Worm (Caenorhabditis elegans) whole organism, L4 larva: ENCODE results near the gene saeg-2.

Experiments
- D1046.2 ChIP-seq: fragments of 200-800 bp; sonication (Bioruptor generic); IDR thresholded peaks from 2 replicates; pipeline ENCODE4 v1.3.6; 2022; ENCODE audit warnings: missing genetic modification characterization, missing compliant biosample characterization
- F26F4.8 ChIP-seq: fragments of 200-800 bp; sonication (Bioruptor generic); conservative IDR thresholded peaks from 2 replicates; pipeline ENCODE4 v1.3.6; 2022; ENCODE audit warnings: missing genetic modification characterization, missing compliant biosample characterization
- F37D6.2 ChIP-seq: sonication (generic microtip); optimal IDR thresholded peaks from 2 replicates; lab custom pipeline; 2016; ENCODE audit warnings: mild to moderate bottlenecking, missing genetic modification characterization, missing compliant biosample characterization
- T20F7.1 ChIP-seq: fragments of 200-800 bp; sonication (Bioruptor generic); optimal IDR thresholded peaks from 2 replicates; lab custom pipeline; 2018; ENCODE audit warnings: mild to moderate bottlenecking, missing genetic modification characterization, missing compliant biosample characterization
- Y5F2A.4 ChIP-seq: fragments of 200-800 bp; sonication (Bioruptor generic); optimal IDR thresholded peaks from 2 replicates; lab custom pipeline; 2018; ENCODE audit warnings: mild to moderate bottlenecking, missing genetic modification characterization, missing compliant biosample characterization
- ZK337.2 ChIP-seq: fragments of 200-800 bp; sonication (Bioruptor generic); IDR thresholded peaks from 2 replicates; pipeline ENCODE4 v1.3.6; 2022; ENCODE audit warnings: missing genetic modification reagents, missing genetic modification characterization, missing compliant biosample characterization
- aly-2 ChIP-seq: sonication (generic microtip); optimal IDR thresholded peaks from 2 replicates; lab custom pipeline; 2018; ENCODE audit warnings: missing biosample characterization, missing genetic modification characterization
- daf-16 ChIP-seq, 3 experiments: sonication (generic microtip); optimal IDR thresholded peaks; 2 replicates each; lab custom pipeline; 2016 to 2017; ENCODE audit warnings: missing genetic modification characterization in 3 of 3, missing genetic modification reagents in 3 of 3, mild to moderate bottlenecking in 2 of 3, missing compliant biosample characterization in 2 of 3, missing biosample characterization in 1 of 3, moderate library complexity in 1 of 3
- dmd-8 ChIP-seq: fragments of 200-800 bp; sonication (Bioruptor generic); IDR thresholded peaks from 2 replicates; pipeline ENCODE4 v1.3.6; 2022; ENCODE audit warnings: missing genetic modification characterization, missing compliant biosample characterization
- dmd-9 ChIP-seq: fragments of 200-800 bp; sonication (Bioruptor generic); IDR thresholded peaks from 2 replicates; pipeline ENCODE4 v1.3.6; 2022; ENCODE audit warnings: missing genetic modification reagents, missing genetic modification characterization, missing compliant biosample characterization
- dpl-1 ChIP-seq: fragments of 150-350 bp; optimal IDR thresholded peaks from 2 replicates; lab custom pipeline; 2014; ENCODE audit warnings: missing biosample characterization, missing genetic modification reagents, missing genetic modification characterization
- dve-1 ChIP-seq: sonication (generic microtip); optimal IDR thresholded peaks from 2 replicates; lab custom pipeline; 2017; ENCODE audit warnings: antibody characterized with exemption, mild to moderate bottlenecking, missing genetic modification characterization, missing compliant biosample characterization; ENCODE audit not compliant: insufficient read depth
- egl-27 ChIP-seq: sonication (generic microtip); optimal IDR thresholded peaks from 3 replicates; lab custom pipeline; 2017; ENCODE audit warnings: missing biosample characterization, missing genetic modification reagents, missing genetic modification characterization
- fkh-10 ChIP-seq: fragments of 150-350 bp; optimal IDR thresholded peaks from 2 replicates; lab custom pipeline; 2014; ENCODE audit warnings: missing biosample characterization, missing genetic modification reagents, missing genetic modification characterization
- fos-1 ChIP-seq: fragments of 150-350 bp; optimal IDR thresholded peaks from 2 replicates; lab custom pipeline; 2014; ENCODE audit warnings: missing biosample characterization, missing genetic modification characterization
- gei-8 ChIP-seq: fragments of 200-800 bp; sonication (Bioruptor generic); optimal IDR thresholded peaks from 2 replicates; lab custom pipeline; 2018; ENCODE audit warnings: mild to moderate bottlenecking, missing genetic modification characterization, missing compliant biosample characterization
- hlh-30 ChIP-seq: sonication (generic microtip); optimal IDR thresholded peaks from 2 replicates; lab custom pipeline; 2017; ENCODE audit warnings: antibody characterized with exemption, mild to moderate bottlenecking, missing genetic modification characterization, missing compliant biosample characterization; ENCODE audit not compliant: insufficient read depth
- hmg-1.1 ChIP-seq: fragments of 200-800 bp; sonication (Bioruptor generic); IDR thresholded peaks from 2 replicates; pipeline ENCODE4 v1.3.6; 2022; ENCODE audit warnings: missing genetic modification reagents, missing genetic modification characterization, missing compliant biosample characterization
- jun-1 ChIP-seq: fragments of 150-350 bp; optimal IDR thresholded peaks from 2 replicates; lab custom pipeline; 2014; ENCODE audit warnings: missing biosample characterization, missing genetic modification reagents, missing genetic modification characterization
- lin-1 ChIP-seq: fragments of 200-800 bp; sonication (Bioruptor generic); IDR thresholded peaks from 2 replicates; pipeline ENCODE4 v1.3.6; 2022; ENCODE audit warnings: missing genetic modification reagents, missing genetic modification characterization, missing compliant biosample characterization
- lin-13 ChIP-seq: fragments of 150-350 bp; optimal IDR thresholded peaks from 2 replicates; lab custom pipeline; 2014; ENCODE audit warnings: missing biosample characterization, missing genetic modification reagents, missing genetic modification characterization
- lin-39 ChIP-seq: fragments of 150-350 bp; optimal IDR thresholded peaks from 2 replicates; lab custom pipeline; 2014; ENCODE audit warnings: missing biosample characterization, missing genetic modification reagents, missing genetic modification characterization
- lir-3 ChIP-seq: sonication (generic microtip); optimal IDR thresholded peaks from 2 replicates; lab custom pipeline; 2016; ENCODE audit warnings: mild to moderate bottlenecking, missing genetic modification characterization, missing compliant biosample characterization
- mxl-2 ChIP-seq: fragments of 200-800 bp; sonication (Bioruptor generic); conservative IDR thresholded peaks from 2 replicates; pipeline ENCODE4 v1.3.6; 2022; ENCODE audit warnings: missing genetic modification reagents, missing genetic modification characterization, missing compliant biosample characterization
- nhr-102 ChIP-seq: sonication (generic microtip); optimal IDR thresholded peaks from 2 replicates; lab custom pipeline; 2016; ENCODE audit warnings: mild to moderate bottlenecking, missing genetic modification characterization, moderate library complexity, missing compliant biosample characterization
- nhr-11 ChIP-seq: fragments of 150-350 bp; optimal IDR thresholded peaks from 2 replicates; lab custom pipeline; 2014; ENCODE audit warnings: missing biosample characterization, missing genetic modification characterization
- nhr-111 ChIP-seq: fragments of 200-800 bp; sonication (Bioruptor generic); optimal IDR thresholded peaks from 2 replicates; lab custom pipeline; 2018; ENCODE audit warnings: mild to moderate bottlenecking, missing genetic modification characterization, missing compliant biosample characterization
- nhr-28 ChIP-seq: fragments of 150-350 bp; optimal IDR thresholded peaks from 2 replicates; lab custom pipeline; 2014; ENCODE audit warnings: missing biosample characterization, missing genetic modification characterization
- nhr-41 ChIP-seq: fragments of 200-800 bp; sonication (Bioruptor generic); IDR thresholded peaks from 2 replicates; pipeline ENCODE4 v1.3.6; 2022; ENCODE audit warnings: missing genetic modification reagents, missing genetic modification characterization, missing compliant biosample characterization
- nhr-42 ChIP-seq: fragments of 200-800 bp; sonication (Bioruptor generic); IDR thresholded peaks from 2 replicates; pipeline ENCODE4 v1.3.6; 2022; ENCODE audit warnings: missing genetic modification characterization, missing compliant biosample characterization
- nhr-48 ChIP-seq: sonication (generic microtip); optimal IDR thresholded peaks from 2 replicates; lab custom pipeline; 2016; ENCODE audit warnings: mild to moderate bottlenecking, missing genetic modification characterization, missing compliant biosample characterization
- nhr-77 ChIP-seq: fragments of 150-350 bp; optimal IDR thresholded peaks from 2 replicates; lab custom pipeline; 2014; ENCODE audit warnings: missing biosample characterization, missing genetic modification characterization
- php-3 ChIP-seq: fragments of 200-800 bp; sonication (Bioruptor generic); IDR thresholded peaks from 2 replicates; pipeline ENCODE4 v1.3.6; 2022; ENCODE audit warnings: missing genetic modification reagents, missing genetic modification characterization, missing compliant biosample characterization
- sdz-12 ChIP-seq: fragments of 200-800 bp; sonication (Bioruptor generic); optimal IDR thresholded peaks from 2 replicates; lab custom pipeline; 2018; ENCODE audit warnings: mild to moderate bottlenecking, missing genetic modification characterization, missing compliant biosample characterization
- set-16 ChIP-seq: fragments of 200-800 bp; sonication (Bioruptor generic); IDR thresholded peaks from 2 replicates; pipeline ENCODE4 v1.3.6; 2022; ENCODE audit warnings: missing genetic modification reagents, missing genetic modification characterization, missing compliant biosample characterization
- snpc-1.2 ChIP-seq: fragments of 200-800 bp; sonication (Bioruptor generic); IDR thresholded peaks from 2 replicates; pipeline ENCODE4 v1.3.6; 2022; ENCODE audit warnings: missing genetic modification reagents, missing genetic modification characterization, missing compliant biosample characterization
- spr-1 ChIP-seq: sonication (generic microtip); optimal IDR thresholded peaks from 2 replicates; lab custom pipeline; 2016; ENCODE audit warnings: mild to moderate bottlenecking, missing genetic modification characterization, missing compliant biosample characterization
- spr-3 ChIP-seq: fragments of 200-800 bp; sonication (Bioruptor generic); optimal IDR thresholded peaks from 2 replicates; lab custom pipeline; 2018; ENCODE audit warnings: mild to moderate bottlenecking, missing genetic modification characterization, missing compliant biosample characterization
- tag-97 ChIP-seq: fragments of 200-800 bp; sonication (Bioruptor generic); IDR thresholded peaks from 2 replicates; pipeline ENCODE4 v1.3.6; 2022; ENCODE audit warnings: missing genetic modification characterization, missing compliant biosample characterization
- unc-39 ChIP-seq: sonication (generic microtip); optimal IDR thresholded peaks from 2 replicates; lab custom pipeline; 2017; ENCODE audit warnings: missing biosample characterization, missing genetic modification characterization
- unc-62 ChIP-seq, 3 experiments: fragments of 150-350 bp in 1 of 3; sonication (generic microtip); optimal IDR thresholded peaks in 2 of 3; peaks in 1 of 3; 1 replicate in 1 of 3; 2 replicates in 2 of 3; lab custom pipeline; 2014 to 2017; ENCODE audit warnings: missing biosample characterization in 3 of 3, missing genetic modification characterization in 3 of 3, missing genetic modification reagents in 3 of 3, missing genotype in 1 of 3
- zip-11 ChIP-seq: fragments of 200-800 bp; sonication (Bioruptor generic); IDR thresholded peaks from 2 replicates; pipeline ENCODE4 v1.3.6; 2022; ENCODE audit warnings: missing genetic modification characterization, missing compliant biosample characterization
- zip-2 ChIP-seq: fragments of 150-350 bp; optimal IDR thresholded peaks from 2 replicates; lab custom pipeline; 2014; ENCODE audit warnings: missing biosample characterization, missing genetic modification characterization

Gene saeg-2

DNA sequence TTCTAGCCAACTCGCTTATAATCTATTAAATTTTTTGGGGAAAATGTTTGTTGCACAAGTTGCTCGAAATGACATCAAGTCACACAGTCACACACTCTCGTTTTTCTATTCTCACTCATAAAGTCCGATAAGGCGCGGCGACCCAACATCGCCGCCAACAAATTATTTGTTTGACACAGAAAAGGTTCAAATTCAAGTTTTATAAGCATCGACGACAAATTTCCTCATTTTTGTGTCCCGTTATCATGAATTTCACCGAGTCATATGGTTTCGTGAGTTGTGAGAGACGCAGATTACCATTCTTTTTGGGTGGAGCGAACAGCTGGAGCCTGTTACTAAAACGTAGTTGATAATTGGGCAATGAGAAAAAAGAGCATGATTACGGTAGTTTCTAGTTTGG lies 49.7 kb downstream of the saeg-2 start (continued):
- TF ChIP-seq fkh-10 (GFP tag; lab: Kevin White, UChicago) (no peak), spr-3 (GFP tag; lab: Kevin White, UChicago) (no peak), hmg-1.1 (no peak), mxl-2 (GFP tag; lab: Robert Waterston, UW) (no peak), daf-16 (GFP tag; optimal IDR thresholded peaks at IDR 0.05; lab: Kevin White, UChicago) (no peak), daf-16 (tag; optimal IDR thresholded peaks at IDR 0.05; lab: Kevin White, UChicago) (peak; percentile 76), aly-2 (tag; lab: Kevin White, UChicago) (no peak), nhr-41 (no peak), nhr-42 (GFP tag; lab: Robert Waterston, UW) (no peak), hlh-30 (tag; lab: Kevin White, UChicago) (peak; percentile 46), nhr-111 (GFP tag; lab: Kevin White, UChicago) (no peak), nhr-48 (tag; lab: Kevin White, UChicago) (peak; percentile 32), nhr-77 (tag; lab: Kevin White, UChicago) (peak; percentile 63), F26F4.8 (GFP tag; lab: Robert Waterston, UW) (no peak), unc-39 (tag; lab: Kevin White, UChicago) (no peak), dpl-1 (no peak), lin-39 (tag; lab: Kevin White, UChicago) (no peak), spr-1 (tag; lab: Kevin White, UChicago) (no peak), set-16 (no peak), Y5F2A.4 (GFP tag; lab: Kevin White, UChicago) (no peak), ZK337.2 (GFP tag; lab: Robert Waterston, UW) (no peak), dmd-9 (GFP tag; lab: Robert Waterston, UW) (no peak), T20F7.1 (GFP tag; lab: Kevin White, UChicago) (peak; percentile 10), lir-3 (no peak), snpc-1.2 (GFP tag; lab: Robert Waterston, UW) (no peak), D1046.2 (GFP tag; lab: Robert Waterston, UW) (no peak), lin-1 (peak; percentile 37; the same call in 1 of the 2 replicates), gei-8 (GFP tag; lab: Kevin White, UChicago) (no peak), tag-97 (no peak), sdz-12 (GFP tag; lab: Kevin White, UChicago) (no peak), dve-1 (tag; lab: Kevin White, UChicago) (peak; percentile 76), dmd-8 (GFP tag; lab: Robert Waterston, UW) (no peak), zip-11 (GFP tag; lab: Robert Waterston, UW) (no peak), php-3 (peak; percentile 59; the same call in 1 of the 2 replicates), nhr-102 (tag; lab: Kevin White, UChicago) (peak; percentile 47), nhr-28 (peak; percentile 88), lin-13 (no peak), unc-62 (GFP tag; optimal IDR thresholded peaks at IDR 0.05 in 1 of 2; lab: Kevin White, UChicago) (peak in 1 of 2 experiments; percentile 94), unc-62 (tag; optimal IDR thresholded peaks at IDR 0.05; lab: Kevin White, UChicago) (no peak), F37D6.2 (no peak), jun-1 (tag; lab: Kevin White, UChicago) (no peak), nhr-11 (tag; lab: Kevin White, UChicago) (no peak), egl-27 (no peak), zip-2 (tag; lab: Kevin White, UChicago) (no peak), fos-1 (tag; lab: Kevin White, UChicago) (no peak)
- TF ChIP-seq, all 104 proteins: peak for 16
